Worm (Caenorhabditis elegans) whole organism, L4/young adult: ENCODE measurements around the gene lbp-8.

Experiments used
- W03F9.2 ChIP-seq: fragments of 150-350 bp; optimal IDR thresholded peaks from 2 replicates; lab custom pipeline; 2014; ENCODE audit warnings: missing biosample characterization, missing genetic modification characterization
- dao-5 ChIP-seq: sonication (generic microtip); optimal IDR thresholded peaks from 2 replicates; lab custom pipeline; 2016; ENCODE audit warnings: missing genotype, missing genetic modification characterization, moderate library complexity, missing compliant biosample characterization
- him-1 ChIP-seq: sonication (generic microtip); optimal IDR thresholded peaks from 2 replicates; lab custom pipeline; 2016; ENCODE audit warnings: missing genotype, missing genetic modification reagents, missing genetic modification characterization, missing compliant biosample characterization

Gene lbp-8

ce11 chrV:13934545-13934944, 44.0 kb downstream of the lbp-8 start, which contains the start of gene R10D12.1:
TSS of gene R10D12.1 (minus strand) at chrV:13934645.
- no peak for TF ChIP-seq W03F9.2
- TF ChIP-seq dao-5 (tag; lab: Kevin White, UChicago) = no peak
- TF ChIP-seq him-1 (tag; lab: Kevin White, UChicago) = no peak

DNA sequence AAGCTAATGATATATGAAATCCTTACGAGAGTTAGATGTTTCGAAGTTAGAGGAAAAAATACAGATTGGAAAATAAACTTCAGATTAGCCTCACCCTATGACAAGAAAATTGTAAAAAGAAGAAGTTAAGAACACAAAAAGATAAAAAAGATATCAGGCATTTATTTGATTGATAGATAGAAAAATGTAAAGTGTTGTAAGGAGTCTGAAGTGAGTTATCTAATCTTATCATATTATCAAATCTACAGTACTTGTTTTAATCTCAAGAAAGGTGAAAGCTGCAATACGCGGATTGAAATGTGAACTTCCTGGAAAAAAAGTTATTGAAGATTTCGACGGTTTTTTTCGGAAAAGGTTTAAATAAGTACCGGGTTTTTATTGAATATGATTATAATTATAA, 44.9 kb downstream of the lbp-8 start:
- TF ChIP-seq W03F9.2 (no peak), him-1 (tag; lab: Kevin White, UChicago) (no peak), dao-5 (tag; lab: Kevin White, UChicago) (no peak)

DNA sequence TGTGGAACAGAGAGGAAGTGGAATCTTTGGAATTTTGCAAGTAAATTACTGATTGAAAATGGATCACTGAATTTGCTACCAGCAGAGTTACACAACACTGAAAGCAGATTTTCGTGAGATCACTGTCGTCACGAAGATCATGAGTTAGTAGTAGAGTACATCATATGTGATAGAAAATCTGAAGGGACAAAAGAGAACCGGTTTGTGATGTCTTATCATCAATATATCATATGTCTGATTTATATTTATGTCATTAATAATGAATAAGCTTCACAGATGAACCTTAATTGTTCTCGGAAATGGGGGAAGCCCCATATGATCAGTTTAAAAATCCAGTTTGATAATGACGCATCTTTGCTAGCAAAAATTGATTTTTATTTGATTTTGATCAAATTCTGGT, 45.5 kb downstream of the lbp-8 start:
- TF ChIP-seq dao-5 (tag; lab: Kevin White, UChicago) (no peak), him-1 (tag; lab: Kevin White, UChicago) (no peak), W03F9.2 (no peak)

- no peak for TF ChIP-seq him-1 (tag; lab: Kevin White, UChicago)
- TF ChIP-seq W03F9.2 = no peak
- TF ChIP-seq dao-5 (tag; lab: Kevin White, UChicago) = no peak
Measured at ce11 chrV:13936850-13937249, 46.3 kb downstream of the lbp-8 start, which contains the start of gene srw-145. TSS of gene srw-145 (plus strand) at chrV:13937150.
